Worm (Caenorhabditis elegans): Measurements from ENCODE around the gene lbp-8.

The lbp-8 gene

DNA sequence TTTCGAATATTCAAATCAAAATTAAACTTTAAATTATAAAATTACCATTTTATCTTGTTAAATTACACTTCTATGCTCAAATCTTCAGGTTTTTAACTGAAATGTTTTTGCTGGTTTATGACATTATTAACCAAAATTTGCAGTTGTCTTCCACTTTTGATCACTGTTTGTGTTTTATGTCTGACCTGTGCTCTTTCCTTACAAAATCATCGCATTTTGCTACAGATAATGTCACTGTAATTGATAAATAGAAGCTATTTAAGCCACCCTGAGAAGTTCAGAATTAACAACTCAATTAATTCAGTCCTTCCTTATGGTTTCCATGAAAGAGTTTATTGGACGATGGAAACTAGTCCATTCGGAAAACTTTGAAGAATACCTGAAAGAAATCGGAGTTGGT lies at the start of gene lbp-8:
lbp-8 (plus strand) TSS at position 301 of the 400 bp plus-strand sequence.
- no peak for TF ChIP-seq ztf-29 (GFP tag; IDR thresholded peaks at IDR 0.05)
- TF ChIP-seq cog-1 (tag; optimal IDR thresholded peaks at IDR 0.05) = no peak
- no peak for TF ChIP-seq med-1 (GFP tag; optimal IDR thresholded peaks at IDR 0.05; ENCODE audit: insufficient read depth)

DNA sequence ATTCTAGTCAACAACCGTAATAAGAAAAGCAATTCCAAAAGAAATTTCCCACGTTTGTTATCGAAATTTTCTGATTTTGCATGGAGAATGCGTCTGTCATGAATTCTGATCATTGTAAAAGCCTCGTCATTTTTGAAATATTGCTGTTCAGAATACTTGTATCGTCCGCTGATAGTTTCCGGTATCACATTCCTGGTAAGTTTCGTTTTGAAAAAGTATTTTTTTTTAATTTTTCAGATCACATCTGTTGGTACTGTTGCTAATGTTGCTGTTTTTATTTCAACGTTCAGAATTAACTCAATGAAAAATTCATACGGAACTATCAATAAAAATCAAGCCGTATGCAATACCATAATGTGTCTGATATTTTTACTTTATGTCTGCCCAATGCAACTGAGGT lies 49.7 kb upstream of the lbp-8 start, which contains the start of gene srx-17:
srx-17 (plus strand) TSS at position 301 of the 400 bp plus-strand sequence.
- TF ChIP-seq cog-1 (tag; optimal IDR thresholded peaks at IDR 0.05) (no peak), ztf-23 (GFP tag; IDR thresholded peaks at IDR 0.05) (no peak), ref-1 (GFP tag; conservative IDR thresholded peaks at IDR 0.05) (no peak), klf-2 (GFP tag; conservative IDR thresholded peaks at IDR 0.05) (no peak), tab-1 (GFP tag; IDR thresholded peaks at IDR 0.05) (no peak), flt-1 (GFP tag; IDR thresholded peaks at IDR 0.05) (no peak), T22C8.4 (GFP tag; IDR thresholded peaks at IDR 0.05) (no peak), ztf-29 (GFP tag; IDR thresholded peaks at IDR 0.05) (no peak), med-1 (GFP tag; optimal IDR thresholded peaks at IDR 0.05; ENCODE audit: insufficient read depth) (no peak)

DNA sequence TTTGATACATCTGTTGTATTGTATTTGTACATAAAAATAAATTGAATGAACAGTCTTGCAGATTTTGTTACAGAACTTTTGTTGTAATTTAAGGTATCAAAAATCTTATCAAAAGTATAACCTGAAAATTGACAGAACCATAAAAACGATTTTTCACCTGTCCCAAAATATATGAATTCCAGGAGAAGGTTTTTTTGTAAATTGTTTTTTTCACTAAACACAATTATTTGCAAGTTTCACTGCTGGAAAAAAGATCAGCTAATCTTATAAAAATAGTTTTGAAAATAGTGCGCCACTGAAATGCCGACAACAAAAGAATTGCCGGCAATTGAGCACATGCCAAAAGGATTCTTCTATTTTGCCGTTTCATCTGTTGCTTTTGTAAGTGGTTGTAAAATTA lies 47.4 kb upstream of the lbp-8 start, which contains the start of gene srx-130:
srx-130 (plus strand) TSS at position 301 of the 400 bp plus-strand sequence.
- no peak for TF ChIP-seq tab-1 (GFP tag; IDR thresholded peaks at IDR 0.05)
- TF ChIP-seq cog-1 (tag; optimal IDR thresholded peaks at IDR 0.05) = no peak
- no peak for TF ChIP-seq klf-2 (GFP tag; conservative IDR thresholded peaks at IDR 0.05)
- TF ChIP-seq ztf-23 (GFP tag; IDR thresholded peaks at IDR 0.05) = no peak
- TF ChIP-seq ref-1 (GFP tag; conservative IDR thresholded peaks at IDR 0.05) = no peak
- TF ChIP-seq flt-1 (GFP tag; IDR thresholded peaks at IDR 0.05) = no peak
- TF ChIP-seq med-1 (GFP tag; optimal IDR thresholded peaks at IDR 0.05; ENCODE audit: insufficient read depth) = no peak
- no peak for TF ChIP-seq ztf-29 (GFP tag; IDR thresholded peaks at IDR 0.05)
- no peak for TF ChIP-seq T22C8.4 (GFP tag; IDR thresholded peaks at IDR 0.05)

DNA sequence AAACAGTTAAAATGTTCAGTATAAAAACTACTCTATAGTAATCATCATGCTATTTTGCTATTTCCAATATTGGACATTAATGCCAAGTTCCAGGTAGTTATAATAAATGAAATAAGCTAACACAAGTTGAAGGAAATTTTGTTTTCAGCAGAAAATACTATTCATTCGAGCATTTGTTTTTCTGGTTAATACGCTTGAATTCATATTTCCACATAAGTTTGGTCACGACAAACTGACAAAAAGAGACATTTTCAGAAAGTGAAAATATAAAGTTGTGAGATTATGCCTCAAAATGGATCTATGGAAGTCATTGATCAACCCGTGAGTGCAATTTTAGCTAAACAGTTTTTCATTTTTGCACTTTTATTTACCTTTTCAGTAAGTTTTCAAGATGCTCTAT lies 45.4 kb upstream of the lbp-8 start, which contains the start of gene srx-131:
srx-131 (plus strand) TSS at position 301 of the 400 bp plus-strand sequence.
- TF ChIP-seq ref-1 (GFP tag; conservative IDR thresholded peaks at IDR 0.05) (no peak), cog-1 (tag; optimal IDR thresholded peaks at IDR 0.05) (no peak), med-1 (GFP tag; optimal IDR thresholded peaks at IDR 0.05; ENCODE audit: insufficient read depth) (no peak), T22C8.4 (GFP tag; IDR thresholded peaks at IDR 0.05) (no peak), ztf-29 (GFP tag; IDR thresholded peaks at IDR 0.05) (no peak), klf-2 (GFP tag; conservative IDR thresholded peaks at IDR 0.05) (no peak), ztf-23 (GFP tag; IDR thresholded peaks at IDR 0.05) (no peak), tab-1 (GFP tag; IDR thresholded peaks at IDR 0.05) (no peak), flt-1 (GFP tag; IDR thresholded peaks at IDR 0.05) (no peak)

DNA sequence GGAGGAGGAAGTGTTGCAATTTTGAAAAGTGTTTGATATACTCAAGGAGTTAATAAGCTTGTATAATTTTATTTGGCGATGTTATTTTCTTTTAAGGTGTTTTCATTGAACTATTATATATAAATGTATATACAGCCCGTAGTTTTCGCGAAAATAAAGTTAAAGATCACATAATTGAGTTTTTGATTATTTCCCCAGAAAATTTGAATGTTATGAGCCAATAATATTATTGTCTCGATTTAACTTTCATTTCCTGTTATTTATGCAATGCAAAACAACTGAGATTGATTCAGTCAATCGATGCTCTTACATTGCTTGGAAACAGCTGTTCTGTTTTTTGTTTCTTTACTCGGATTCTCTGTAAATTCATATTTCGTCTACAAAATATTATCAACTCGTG lies 42.2 kb upstream of the lbp-8 start, which contains the start of gene srx-133:
srx-133 (plus strand) TSS at position 301 of the 400 bp plus-strand sequence.
- TF ChIP-seq T22C8.4 (GFP tag; IDR thresholded peaks at IDR 0.05) = no peak
- TF ChIP-seq klf-2 (GFP tag; conservative IDR thresholded peaks at IDR 0.05) = no peak
- TF ChIP-seq cog-1 (tag; optimal IDR thresholded peaks at IDR 0.05) = no peak

DNA sequence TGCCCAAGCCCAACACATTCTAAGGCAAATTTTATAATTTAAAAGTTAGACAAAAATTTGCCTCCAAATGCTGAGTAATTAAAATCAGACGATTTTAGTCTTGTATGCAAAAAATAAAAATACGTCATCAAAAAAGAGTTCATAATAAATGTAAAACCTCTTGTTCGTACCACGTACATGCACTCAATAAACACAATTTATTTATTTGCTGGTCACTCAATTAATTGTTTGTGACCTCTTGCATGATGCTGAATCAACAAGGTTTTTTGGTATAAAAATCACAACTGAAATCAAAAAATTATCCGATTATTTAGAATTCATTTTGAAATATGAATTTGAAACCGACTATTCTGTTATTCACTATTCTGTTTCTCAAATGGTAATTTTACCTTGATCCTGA lies 40.4 kb upstream of the lbp-8 start, which contains the start of gene hpx-2:
hpx-2 (plus strand) TSS at position 301 of the 400 bp plus-strand sequence.
- TF ChIP-seq med-1 (GFP tag; optimal IDR thresholded peaks at IDR 0.05; ENCODE audit: insufficient read depth) (no peak), flt-1 (GFP tag; IDR thresholded peaks at IDR 0.05) (no peak)

DNA sequence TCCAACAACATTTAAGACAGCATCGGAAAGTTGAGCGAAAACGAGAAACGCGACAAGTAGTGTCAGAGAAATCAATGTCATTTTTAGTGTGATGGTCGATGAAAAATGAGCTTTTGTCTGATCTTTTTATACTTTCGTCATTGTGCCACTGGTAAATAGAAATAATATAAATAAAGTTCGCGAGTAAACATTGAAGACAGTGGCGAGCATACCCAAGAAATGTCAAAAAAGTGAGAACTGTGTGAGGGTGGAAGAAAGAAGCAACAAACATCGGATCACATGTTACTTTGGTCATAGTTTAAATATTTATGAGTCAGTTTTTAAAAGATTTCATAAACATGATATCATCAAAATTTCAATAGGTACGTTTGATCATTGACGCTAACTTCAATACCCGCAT lies 36.3 kb upstream of the lbp-8 start, which contains the start of gene ttr-21:
ttr-21 (minus strand) TSS at position 100 of the 400 bp plus-strand sequence.
- TF ChIP-seq tab-1 (GFP tag; IDR thresholded peaks at IDR 0.05) = no peak

DNA sequence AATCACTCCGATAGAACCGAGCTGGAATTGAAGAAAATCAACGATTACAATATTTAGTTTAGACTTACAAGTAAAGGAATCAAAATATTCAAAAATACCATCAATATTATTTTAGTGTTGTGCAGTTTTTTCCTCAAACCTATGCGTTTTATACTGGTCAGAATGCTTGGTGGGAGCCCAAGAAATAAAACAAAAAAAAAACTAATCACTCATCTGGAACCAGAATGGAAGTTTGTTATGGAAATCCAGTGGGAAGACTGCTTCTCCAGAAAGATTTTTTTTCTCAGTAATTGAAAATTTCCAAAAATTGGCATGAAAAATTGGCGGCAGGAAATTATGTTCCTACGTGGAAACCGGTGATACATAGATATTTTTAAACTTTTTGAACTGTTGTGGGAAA lies 34.2 kb upstream of the lbp-8 start, which contains the start of gene srx-134:
srx-134 (minus strand) TSS at position 101 of the 400 bp plus-strand sequence.
- TF ChIP-seq ztf-23 (GFP tag; IDR thresholded peaks at IDR 0.05) (no peak), T22C8.4 (GFP tag; IDR thresholded peaks at IDR 0.05) (no peak), ztf-29 (GFP tag; IDR thresholded peaks at IDR 0.05) (no peak), med-1 (GFP tag; optimal IDR thresholded peaks at IDR 0.05; ENCODE audit: insufficient read depth) (no peak), cog-1 (tag; optimal IDR thresholded peaks at IDR 0.05) (no peak), flt-1 (GFP tag; IDR thresholded peaks at IDR 0.05) (no peak), ref-1 (GFP tag; conservative IDR thresholded peaks at IDR 0.05) (no peak), klf-2 (GFP tag; conservative IDR thresholded peaks at IDR 0.05) (no peak), tab-1 (GFP tag; IDR thresholded peaks at IDR 0.05) (no peak)

DNA sequence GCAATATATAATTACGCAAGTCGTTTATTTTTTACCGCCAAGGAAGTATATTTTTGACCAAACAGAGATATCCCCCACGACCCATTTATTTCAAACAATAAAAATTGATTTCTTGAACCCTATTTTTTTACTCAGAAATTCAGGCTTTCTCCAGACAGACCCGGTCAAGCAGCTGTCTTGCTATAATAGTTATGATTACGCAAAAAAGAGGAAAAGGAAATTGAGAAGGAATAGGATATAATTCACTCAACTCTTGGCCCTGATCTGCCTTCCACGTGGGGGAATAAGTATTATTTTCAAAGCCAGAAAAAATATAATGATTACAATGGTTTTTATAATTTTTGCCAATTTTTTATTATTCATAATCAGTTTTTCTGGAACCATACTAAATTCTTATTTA lies 33.4 kb upstream of the lbp-8 start, which contains the start of gene srx-136:
srx-136 (plus strand) TSS at position 301 of the 400 bp plus-strand sequence.
- no peak for TF ChIP-seq ztf-23 (GFP tag; IDR thresholded peaks at IDR 0.05)
- TF ChIP-seq tab-1 (GFP tag; IDR thresholded peaks at IDR 0.05) = no peak
- TF ChIP-seq ref-1 (GFP tag; conservative IDR thresholded peaks at IDR 0.05) = no peak
- TF ChIP-seq ztf-29 (GFP tag; IDR thresholded peaks at IDR 0.05) = no peak
- TF ChIP-seq T22C8.4 (GFP tag; IDR thresholded peaks at IDR 0.05) = no peak
- no peak for TF ChIP-seq flt-1 (GFP tag; IDR thresholded peaks at IDR 0.05)
- TF ChIP-seq cog-1 (tag; optimal IDR thresholded peaks at IDR 0.05) = no peak
- TF ChIP-seq med-1 (GFP tag; optimal IDR thresholded peaks at IDR 0.05; ENCODE audit: insufficient read depth) = no peak
- no peak for TF ChIP-seq klf-2 (GFP tag; conservative IDR thresholded peaks at IDR 0.05)

DNA sequence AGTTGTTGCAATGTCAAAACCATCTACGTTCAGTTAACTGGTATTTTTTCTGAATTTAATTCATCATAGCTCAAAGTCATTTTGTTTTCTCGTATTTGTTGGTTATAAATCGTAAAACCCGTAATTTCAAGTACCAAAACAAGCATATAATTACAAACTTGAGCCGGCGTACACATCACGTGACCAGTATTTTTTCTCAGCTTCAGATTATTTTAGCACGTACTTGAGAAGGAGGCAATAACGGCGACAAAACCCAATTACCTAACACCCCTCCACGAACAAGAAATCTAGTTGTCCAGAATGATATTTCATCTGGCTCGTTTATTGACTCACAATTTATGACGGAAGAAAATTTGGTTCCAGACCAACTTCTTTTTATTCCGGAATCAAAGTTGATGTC lies 31.7 kb upstream of the lbp-8 start, which contains the start of gene srx-135:
srx-135 (plus strand) TSS at position 301 of the 400 bp plus-strand sequence.
- TF ChIP-seq T22C8.4 (GFP tag; IDR thresholded peaks at IDR 0.05) (no peak), ztf-23 (GFP tag; IDR thresholded peaks at IDR 0.05) (no peak), med-1 (GFP tag; optimal IDR thresholded peaks at IDR 0.05; ENCODE audit: insufficient read depth) (no peak), klf-2 (GFP tag; conservative IDR thresholded peaks at IDR 0.05) (no peak), tab-1 (GFP tag; IDR thresholded peaks at IDR 0.05) (no peak), ref-1 (GFP tag; conservative IDR thresholded peaks at IDR 0.05) (no peak), ztf-29 (GFP tag; IDR thresholded peaks at IDR 0.05) (no peak), cog-1 (tag; optimal IDR thresholded peaks at IDR 0.05) (no peak)
